Fruit fly (Drosophila melanogaster): ENCODE results near the gene CG34164.
A peak's percentile ranks its signal among the peaks of the same experiment; 100 is the strongest.

Gene CG34164

dm6 chr2L:12055837-12056388 lies at the start of gene CG34164, which contains the start of the genes JhI-21 and RpL7-like (continued):
- TF ChIP-seq CG1024 (GFP tag; IDR thresholded peaks at IDR 0.05) (peak; percentile 35; the same call in 1 of the 2 replicates), pan (optimal IDR thresholded peaks at IDR 0.05) (no peak), pan (GFP tag; optimal IDR thresholded peaks at IDR 0.05 in 1 of 2, IDR thresholded peaks at IDR 0.05 in 1 of 2) (no peak), gcm2 (GFP tag; optimal IDR thresholded peaks at IDR 0.05) (no peak), az2 (GFP tag; optimal IDR thresholded peaks at IDR 0.05) (no peak), crp (GFP tag; optimal IDR thresholded peaks at IDR 0.05) (peak in 1 of 2 experiments; percentile 79), CrebB (tag; optimal IDR thresholded peaks at IDR 0.05) (no peak), tin (GFP tag; optimal IDR thresholded peaks at IDR 0.05) (no peak), grau (tag; optimal IDR thresholded peaks at IDR 0.05) (no peak), Nf-YB (GFP tag; optimal IDR thresholded peaks at IDR 0.05) (no peak), sim (GFP tag; IDR thresholded peaks at IDR 0.05) (no peak), CG4424 (GFP tag; optimal IDR thresholded peaks at IDR 0.05) (peak; percentile 38), CG31365 (tag; optimal IDR thresholded peaks at IDR 0.05) (no peak), slp2 (GFP tag; optimal IDR thresholded peaks at IDR 0.05) (no peak), lbe (GFP tag; optimal IDR thresholded peaks at IDR 0.05) (peak; percentile 69), ab (GFP tag; optimal IDR thresholded peaks at IDR 0.05) (no peak), CG8765 (GFP tag; IDR thresholded peaks at IDR 0.05) (no peak), B-H1 (GFP tag; IDR thresholded peaks at IDR 0.05) (no peak), dmrt11E (tag; optimal IDR thresholded peaks at IDR 0.05) (no peak), CG12744 (GFP tag; optimal IDR thresholded peaks at IDR 0.05) (no peak), YL-1 (GFP tag; optimal IDR thresholded peaks at IDR 0.05) (peak; percentile 83), CG13287 (GFP tag; IDR thresholded peaks at IDR 0.05; ENCODE audit: partially characterized antibody) (peak; percentile 77), ttk (GFP tag; IDR thresholded peaks at IDR 0.05) (peak; percentile 58; the same call in 1 of the 2 replicates), D (optimal IDR thresholded peaks at IDR 0.05) (no peak), D (GFP tag; optimal IDR thresholded peaks at IDR 0.05) (no peak), CG2202 (tag; optimal IDR thresholded peaks at IDR 0.05) (no peak), CG6272 (GFP tag; IDR thresholded peaks at IDR 0.05) (no peak), Rfx (GFP tag; IDR thresholded peaks at IDR 0.05) (no peak), chinmo (GFP tag; IDR thresholded peaks at IDR 0.05; ENCODE audit: partially characterized antibody) (peak; percentile 88; the same call in 2 of the 4 replicates), TFAM (GFP tag; optimal IDR thresholded peaks at IDR 0.05) (no peak), CG4854 (GFP tag; optimal IDR thresholded peaks at IDR 0.05) (no peak), Deaf1 (tag; optimal IDR thresholded peaks at IDR 0.05) (no peak), NK7.1 (GFP tag; optimal IDR thresholded peaks at IDR 0.05) (no peak), ewg (GFP tag; optimal IDR thresholded peaks at IDR 0.05) (peak; percentile 33), dysf (GFP tag; IDR thresholded peaks at IDR 0.05) (no peak), CG10366 (GFP tag; IDR thresholded peaks at IDR 0.05) (no peak), Hmr (GFP tag; optimal IDR thresholded peaks at IDR 0.05) (no peak), C15 (GFP tag; IDR thresholded peaks at IDR 0.05) (no peak), ac (GFP tag; optimal IDR thresholded peaks at IDR 0.05) (no peak), hth (optimal IDR thresholded peaks at IDR 0.05) (no peak), Xrp1 (GFP tag; IDR thresholded peaks at IDR 0.05) (no peak), CG32532 (GFP tag; IDR thresholded peaks at IDR 0.05) (peak; percentile 65; the same call in 1 of the 2 replicates), ro (GFP tag; IDR thresholded peaks at IDR 0.05) (no peak), h (optimal IDR thresholded peaks at IDR 0.05) (no peak), CG11695 (GFP tag; IDR thresholded peaks at IDR 0.05) (no peak), crol (GFP tag; IDR thresholded peaks at IDR 0.05) (no peak), CG15073 (GFP tag; optimal IDR thresholded peaks at IDR 0.05) (peak; percentile 12), Antp (GFP tag; optimal IDR thresholded peaks at IDR 0.05) (no peak), org-1 (GFP tag; optimal IDR thresholded peaks at IDR 0.05) (no peak), nau (GFP tag; optimal IDR thresholded peaks at IDR 0.05) (no peak), emc (GFP tag; optimal IDR thresholded peaks at IDR 0.05) (no peak), CG11093 (GFP tag; IDR thresholded peaks at IDR 0.05) (no peak), CG17385 (GFP tag; optimal IDR thresholded peaks at IDR 0.05) (peak; percentile 50)
